Worm (Caenorhabditis elegans): ENCODE measurements around the gene F56A8.4.

ce11 chrIII:13314636-13315035, 51.5 kb downstream of the F56A8.4 start:
- TF ChIP-seq W03F9.2 (tag; optimal IDR thresholded peaks at IDR 0.05) (no peak), dao-5 (tag; optimal IDR thresholded peaks at IDR 0.05) (no peak)

Data from whole organism, L4/young adult.